Fruit fly (Drosophila melanogaster): ENCODE results near the gene Pdp1.
A peak's percentile ranks its signal among the peaks of the same experiment; 100 is the strongest.

DNA sequence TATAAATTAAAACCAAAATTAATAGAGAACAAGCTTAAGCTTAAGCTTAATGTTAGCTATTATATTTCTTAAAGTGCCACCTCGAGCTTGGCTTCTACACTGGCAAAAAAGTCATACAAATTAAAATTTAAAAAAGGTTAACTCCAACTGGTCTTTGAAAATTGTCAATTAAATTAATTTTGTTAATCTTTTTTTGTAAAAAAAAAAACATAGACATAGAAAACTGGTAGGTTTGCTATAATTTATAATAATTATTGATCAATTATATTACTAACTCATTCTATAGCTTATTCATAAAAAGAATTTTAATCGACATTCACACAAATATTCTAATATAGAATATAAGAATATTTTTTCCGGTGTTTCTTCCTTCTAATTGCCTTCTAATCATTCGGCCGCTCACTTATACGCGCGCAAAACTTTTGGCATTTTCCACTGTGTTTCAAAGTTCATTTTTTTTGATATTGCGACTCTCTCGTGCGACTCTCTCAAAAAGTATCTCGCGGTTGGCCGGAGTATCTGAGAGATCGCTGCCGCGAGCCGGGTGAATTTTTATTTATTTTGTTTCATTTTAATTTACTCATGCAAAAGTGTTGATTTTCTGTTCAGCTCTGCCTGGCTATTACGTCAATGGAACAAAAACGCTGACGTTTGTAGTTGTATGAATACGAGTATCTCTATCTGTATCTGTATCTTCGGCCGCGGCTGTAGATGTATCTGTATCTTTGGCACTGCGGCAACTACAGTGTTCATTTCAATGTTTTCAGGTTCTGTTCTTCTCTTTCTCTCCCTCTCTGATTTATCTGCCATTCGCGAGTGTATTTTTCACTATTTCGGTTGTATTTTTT is 11.2 kb downstream of the Pdp1 start:
- TF ChIP-seq lola (GFP tag; optimal IDR thresholded peaks at IDR 0.05) (no peak), dsf (GFP tag; optimal IDR thresholded peaks at IDR 0.05; ENCODE audit: borderline replicate concordance) (no peak), psq (GFP tag; optimal IDR thresholded peaks at IDR 0.05) (peak; percentile 84)

All from whole organism, wandering third instar larva.